Fruit fly (Drosophila melanogaster): ENCODE measurements around the gene Rbcn-3B.

Gene Rbcn-3B

dm6 chrX:1951391-1952066 lies 42.8 kb downstream of the Rbcn-3B start (continued):
- TF ChIP-seq Eip93F (GFP tag; optimal IDR thresholded peaks at IDR 0.05) = peak; percentile 99
- peak; percentile 98 for TF ChIP-seq spab (GFP tag; optimal IDR thresholded peaks at IDR 0.05)
- peak; percentile 99 for TF ChIP-seq topi (GFP tag; optimal IDR thresholded peaks at IDR 0.05)
- TF ChIP-seq salr (GFP tag; optimal IDR thresholded peaks at IDR 0.05) = peak; percentile 98 to 99
- peak; percentile 99 for TF ChIP-seq Smox (GFP tag; optimal IDR thresholded peaks at IDR 0.05)
- TF ChIP-seq fkh (GFP tag; optimal IDR thresholded peaks at IDR 0.05) = peak; percentile 77
- peak; percentile 96 for TF ChIP-seq Blimp-1 (GFP tag; optimal IDR thresholded peaks at IDR 0.05)
- peak; percentile 99 for TF ChIP-seq CG8119 (GFP tag; IDR thresholded peaks at IDR 0.05)
- peak; percentile 99 for TF ChIP-seq OdsH (GFP tag; optimal IDR thresholded peaks at IDR 0.05)
- TF ChIP-seq fd85E (GFP tag; optimal IDR thresholded peaks at IDR 0.05) = peak; percentile 98
- TF ChIP-seq eg (GFP tag; IDR thresholded peaks at IDR 0.05) = peak; percentile 99
- peak; percentile 32 for TF ChIP-seq Hr38 (GFP tag; optimal IDR thresholded peaks at IDR 0.05)
- TF ChIP-seq CG16779 (tag; optimal IDR thresholded peaks at IDR 0.05) = peak; percentile 98
- TF ChIP-seq CG15336 (GFP tag; IDR thresholded peaks at IDR 0.05) = peak; percentile 98
- TF ChIP-seq achi (GFP tag; optimal IDR thresholded peaks at IDR 0.05) = peak; percentile 99
- TF ChIP-seq CG1621 (tag; optimal IDR thresholded peaks at IDR 0.05) = peak; percentile 99
- TF ChIP-seq CG6854 (GFP tag; optimal IDR thresholded peaks at IDR 0.05) = peak; percentile 99
- TF ChIP-seq CG11902 (GFP tag; optimal IDR thresholded peaks at IDR 0.05) = peak; percentile 97
- TF ChIP-seq net (GFP tag; optimal IDR thresholded peaks at IDR 0.05) = peak; percentile 99
- peak; percentile 99 for TF ChIP-seq CG3919 (GFP tag; optimal IDR thresholded peaks at IDR 0.05)
- TF ChIP-seq Eip78C (GFP tag) = peak; percentile 100
- peak; percentile 99 for TF ChIP-seq CG10631 (GFP tag; optimal IDR thresholded peaks at IDR 0.05)
- peak; percentile 99 for TF ChIP-seq acj6 (GFP tag; optimal IDR thresholded peaks at IDR 0.05)
- peak; percentile 97 for TF ChIP-seq CG6808 (GFP tag; optimal IDR thresholded peaks at IDR 0.05)
- peak; percentile 99 for TF ChIP-seq CG6163 (GFP tag; IDR thresholded peaks at IDR 0.05)
- TF ChIP-seq CG4318 (GFP tag; optimal IDR thresholded peaks at IDR 0.05) = peak; percentile 96
- peak; percentile 97 for TF ChIP-seq CG32006 (GFP tag; optimal IDR thresholded peaks at IDR 0.05)
- peak; percentile 99 for TF ChIP-seq CG31627 (GFP tag; optimal IDR thresholded peaks at IDR 0.05)
- peak; percentile 99 for TF ChIP-seq CG7368 (GFP tag; optimal IDR thresholded peaks at IDR 0.05)
- peak; percentile 99 for TF ChIP-seq Ets96B (tag; optimal IDR thresholded peaks at IDR 0.05)
- peak; percentile 97 for TF ChIP-seq dsx (GFP tag; optimal IDR thresholded peaks at IDR 0.05; ENCODE audit: poor library complexity, severe bottlenecking)
- peak; percentile 99 for TF ChIP-seq Hr39 (GFP tag; optimal IDR thresholded peaks at IDR 0.05)
- peak; percentile 99 for TF ChIP-seq Sox14 (GFP tag; optimal IDR thresholded peaks at IDR 0.05)
- TF ChIP-seq Gug (GFP tag; IDR thresholded peaks at IDR 0.05) = peak; percentile 98
- TF ChIP-seq Met (GFP tag; optimal IDR thresholded peaks at IDR 0.05) = peak; percentile 99

- peak; percentile 71 for TF ChIP-seq CG31627 (GFP tag; optimal IDR thresholded peaks at IDR 0.05)
- peak; percentile 65 for TF ChIP-seq Sox14 (GFP tag; optimal IDR thresholded peaks at IDR 0.05)
- TF ChIP-seq CG11902 (GFP tag; optimal IDR thresholded peaks at IDR 0.05) = peak; percentile 7
- peak; percentile 25 for TF ChIP-seq OdsH (GFP tag; optimal IDR thresholded peaks at IDR 0.05)
- TF ChIP-seq CG3032 (tag; optimal IDR thresholded peaks at IDR 0.05) = peak; percentile 21
- TF ChIP-seq lz (GFP tag; optimal IDR thresholded peaks at IDR 0.05) = peak; percentile 57
- TF ChIP-seq Hr39 (GFP tag; optimal IDR thresholded peaks at IDR 0.05) = peak; percentile 58
- TF ChIP-seq fd59A (GFP tag; optimal IDR thresholded peaks at IDR 0.05) = no peak
- no peak for TF ChIP-seq CG15336 (GFP tag; IDR thresholded peaks at IDR 0.05)
- TF ChIP-seq esn (GFP tag; optimal IDR thresholded peaks at IDR 0.05) = peak; percentile 31
- TF ChIP-seq CG3919 (GFP tag; optimal IDR thresholded peaks at IDR 0.05) = peak; percentile 31
- TF ChIP-seq CG6792 (GFP tag; optimal IDR thresholded peaks at IDR 0.05) = peak; percentile 18
- TF ChIP-seq Eip78C (GFP tag) = peak; percentile 53
- TF ChIP-seq Eip75B (GFP tag; optimal IDR thresholded peaks at IDR 0.05) = peak; percentile 15
- TF ChIP-seq svp (GFP tag) = peak; percentile 62
- TF ChIP-seq CG6854 (GFP tag; optimal IDR thresholded peaks at IDR 0.05) = peak; percentile 10
- TF ChIP-seq topi (GFP tag; optimal IDR thresholded peaks at IDR 0.05) = peak; percentile 15
- no peak for TF ChIP-seq Eip93F (GFP tag; optimal IDR thresholded peaks at IDR 0.05)
- peak; percentile 9 for TF ChIP-seq CG1621 (tag; optimal IDR thresholded peaks at IDR 0.05)
- TF ChIP-seq CG11762 (GFP tag; optimal IDR thresholded peaks at IDR 0.05; ENCODE audit: insufficient read depth) = no peak
- peak; percentile 73 for TF ChIP-seq cyc (GFP tag; optimal IDR thresholded peaks at IDR 0.05)
- peak; percentile 26 for TF ChIP-seq Met (GFP tag; optimal IDR thresholded peaks at IDR 0.05)
- TF ChIP-seq fkh (GFP tag; optimal IDR thresholded peaks at IDR 0.05) = peak; percentile 27
- TF ChIP-seq CG6163 (GFP tag; IDR thresholded peaks at IDR 0.05) = peak; percentile 43; the same call in 1 of the 3 replicates
- TF ChIP-seq pdm3 (GFP tag; optimal IDR thresholded peaks at IDR 0.05) = no peak
These were observed 44.2 kb downstream of the Rbcn-3B start for dm6 chrX:1952898-1953297.
